Worm (Caenorhabditis elegans) whole organism, L4 larva: ENCODE measurements around the gene fbxa-220.

Experiments used
- ZK546.5 ChIP-seq, 2 experiments: sonication (generic microtip); optimal IDR thresholded peaks; 2 replicates each; lab custom pipeline; 2017; ENCODE audit warnings: missing biosample characterization in 2 of 2, missing genetic modification characterization in 2 of 2
- ama-1 ChIP-seq: fragments of 150-350 bp; optimal IDR thresholded peaks from 2 replicates; lab custom pipeline; 2014; ENCODE audit warnings: inconsistent platforms, mixed read lengths
- dpl-1 ChIP-seq: fragments of 150-350 bp; optimal IDR thresholded peaks from 2 replicates; lab custom pipeline; 2014; ENCODE audit warnings: missing biosample characterization, missing genetic modification reagents, missing genetic modification characterization
- egl-27 ChIP-seq: sonication (generic microtip); optimal IDR thresholded peaks from 3 replicates; lab custom pipeline; 2017; ENCODE audit warnings: missing biosample characterization, missing genetic modification reagents, missing genetic modification characterization
- fos-1 ChIP-seq: fragments of 150-350 bp; optimal IDR thresholded peaks from 2 replicates; lab custom pipeline; 2014; ENCODE audit warnings: missing biosample characterization, missing genetic modification characterization
- lin-15B ChIP-seq: fragments of 150-350 bp; sonication (generic microtip); optimal IDR thresholded peaks from 3 replicates; lab custom pipeline; 2014; ENCODE audit warnings: missing biosample characterization, missing genetic modification characterization
- lin-39 ChIP-seq: fragments of 150-350 bp; optimal IDR thresholded peaks from 2 replicates; lab custom pipeline; 2014; ENCODE audit warnings: missing biosample characterization, missing genetic modification reagents, missing genetic modification characterization
- nhr-10 ChIP-seq: fragments of 150-350 bp; optimal IDR thresholded peaks from 2 replicates; lab custom pipeline; 2014; ENCODE audit warnings: missing biosample characterization, missing genetic modification characterization
- pha-4 ChIP-seq, 2 experiments: fragments of 150-350 bp in 1 of 2; fragments of 200-800 bp in 1 of 2; sonication (Bioruptor generic) in 1 of 2; IDR thresholded peaks in 1 of 2; optimal IDR thresholded peaks in 1 of 2; 2 replicates each; pipeline versions ENCODE4 v1.3.6 to Lab custom; 2014 to 2022; ENCODE audit warnings: missing genetic modification characterization in 2 of 2, missing genetic modification reagents in 2 of 2, missing biosample characterization in 1 of 2, missing compliant biosample characterization in 1 of 2
- unc-62 ChIP-seq, 3 experiments: fragments of 150-350 bp in 1 of 3; sonication (generic microtip); optimal IDR thresholded peaks in 2 of 3; peaks in 1 of 3; 1 replicate in 1 of 3; 2 replicates in 2 of 3; lab custom pipeline; 2014 to 2017; ENCODE audit warnings: missing biosample characterization in 3 of 3, missing genetic modification characterization in 3 of 3, missing genetic modification reagents in 3 of 3, missing genotype in 1 of 3
- zag-1 ChIP-seq: fragments of 150-350 bp; optimal IDR thresholded peaks from 2 replicates; lab custom pipeline; 2014; ENCODE audit warnings: missing biosample characterization, missing genetic modification characterization
- zfp-3 ChIP-seq: fragments of 200-800 bp; sonication (Bioruptor generic); conservative IDR thresholded peaks from 2 replicates; pipeline ENCODE4 v1.3.6; 2022; ENCODE audit warnings: missing genetic modification reagents, missing genetic modification characterization, missing compliant biosample characterization
- zip-2 ChIP-seq: fragments of 150-350 bp; optimal IDR thresholded peaks from 2 replicates; lab custom pipeline; 2014; ENCODE audit warnings: missing biosample characterization, missing genetic modification characterization
- ztf-11 ChIP-seq: fragments of 150-350 bp; optimal IDR thresholded peaks from 2 replicates; lab custom pipeline; 2014; ENCODE audit warnings: missing biosample characterization, missing genetic modification characterization

DNA sequence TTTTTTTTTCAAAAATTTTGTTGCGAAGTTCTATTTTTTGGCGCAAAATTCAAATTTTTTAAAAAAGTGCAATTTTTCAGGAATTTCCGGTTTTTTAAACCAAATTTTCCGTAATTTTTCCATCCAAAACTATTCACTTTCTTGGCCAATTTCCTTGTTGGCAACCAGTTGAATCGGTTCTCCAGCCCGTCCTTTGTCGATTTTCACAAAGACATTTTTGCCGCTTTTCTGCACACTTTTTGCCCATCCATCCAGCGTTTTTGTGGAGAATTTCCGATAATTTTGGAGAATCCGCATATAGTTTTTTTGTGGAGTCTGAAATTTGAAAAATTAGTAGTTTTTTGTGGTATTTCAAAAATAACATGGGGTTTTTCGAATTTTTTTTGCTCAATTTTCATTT is 8.5 kb upstream of the fbxa-220 start:
- no peak for TF ChIP-seq lin-15B
- no peak for TF ChIP-seq lin-39 (tag; lab: Kevin White, UChicago)
- TF ChIP-seq pha-4 (GFP tag; IDR thresholded peaks at IDR 0.05; lab: Robert Waterston, UW) = no peak
- no peak for TF ChIP-seq pha-4 (tag; optimal IDR thresholded peaks at IDR 0.05; lab: Kevin White, UChicago)
- TF ChIP-seq zip-2 (tag; lab: Kevin White, UChicago) = no peak
- no peak for TF ChIP-seq zfp-3 (GFP tag; lab: Robert Waterston, UW)
- no peak for TF ChIP-seq egl-27 (tag; lab: Kevin White, UChicago)
- TF ChIP-seq ztf-11 (tag; lab: Kevin White, UChicago) = no peak
- no peak for TF ChIP-seq nhr-10 (tag; lab: Kevin White, UChicago)
- TF ChIP-seq ama-1 = no peak
- no peak for TF ChIP-seq fos-1 (tag; lab: Kevin White, UChicago)
- TF ChIP-seq unc-62 (GFP tag; optimal IDR thresholded peaks at IDR 0.05 in 1 of 2; lab: Kevin White, UChicago) = no peak
- no peak for TF ChIP-seq unc-62 (tag; optimal IDR thresholded peaks at IDR 0.05; lab: Kevin White, UChicago)
- no peak for TF ChIP-seq dpl-1 (GFP tag; lab: Kevin White, UChicago)
- no peak for TF ChIP-seq ZK546.5 (tag; optimal IDR thresholded peaks at IDR 0.05; lab: Kevin White, UChicago)
- TF ChIP-seq zag-1 (tag; lab: Kevin White, UChicago) = no peak
